Worm (Caenorhabditis elegans): ENCODE measurements around the gene K11D12.6.

- TF ChIP-seq che-1 (tag; optimal IDR thresholded peaks at IDR 0.05) (no peak), unc-55 (GFP tag; optimal IDR thresholded peaks at IDR 0.05) (no peak), npax-4 (tag; optimal IDR thresholded peaks at IDR 0.05) (no peak), hlh-8 (tag; optimal IDR thresholded peaks at IDR 0.05) (no peak)
Observed at ce11 chrV:5030715-5031114, 4.2 kb downstream of the K11D12.6 start, which contains the start of gene swt-7.

Data from whole organism, late embryonic.